Worm (Caenorhabditis elegans) whole organism, L4 larva: Measurements from ENCODE around the gene zyg-12.

Source experiments
- F37D6.2 ChIP-seq: sonication (generic microtip); optimal IDR thresholded peaks from 2 replicates; lab custom pipeline; 2016; ENCODE audit warnings: mild to moderate bottlenecking, missing genetic modification characterization, missing compliant biosample characterization
- F44E2.7 ChIP-seq: fragments of 200-800 bp; sonication (Bioruptor generic); IDR thresholded peaks from 2 replicates; pipeline ENCODE4 v2.1.2; 2022; ENCODE audit warnings: missing genetic modification characterization, missing compliant biosample characterization
- R02D3.7 ChIP-seq: fragments of 150-350 bp; sonication (generic microtip); optimal IDR thresholded peaks from 3 replicates; lab custom pipeline; 2014; ENCODE audit warnings: missing biosample characterization, missing genetic modification characterization
- T20F7.1 ChIP-seq: fragments of 200-800 bp; sonication (Bioruptor generic); optimal IDR thresholded peaks from 2 replicates; lab custom pipeline; 2018; ENCODE audit warnings: mild to moderate bottlenecking, missing genetic modification characterization, missing compliant biosample characterization
- T26A8.4 ChIP-seq: fragments of 200-800 bp; sonication (Bioruptor generic); IDR thresholded peaks from 2 replicates; pipeline ENCODE4 v1.3.6; 2022; ENCODE audit warnings: missing genetic modification characterization, missing compliant biosample characterization
- Y5F2A.4 ChIP-seq: fragments of 200-800 bp; sonication (Bioruptor generic); optimal IDR thresholded peaks from 2 replicates; lab custom pipeline; 2018; ENCODE audit warnings: mild to moderate bottlenecking, missing genetic modification characterization, missing compliant biosample characterization
- Y75B8A.6 ChIP-seq: fragments of 200-800 bp; sonication (Bioruptor generic); IDR thresholded peaks from 2 replicates; pipeline ENCODE4 v1.3.6; 2022; ENCODE audit warnings: missing genetic modification reagents, missing genetic modification characterization, missing compliant biosample characterization
- ZK337.2 ChIP-seq: fragments of 200-800 bp; sonication (Bioruptor generic); IDR thresholded peaks from 2 replicates; pipeline ENCODE4 v1.3.6; 2022; ENCODE audit warnings: missing genetic modification reagents, missing genetic modification characterization, missing compliant biosample characterization
- aha-1 ChIP-seq: fragments of 150-350 bp; peaks from one replicate; lab custom pipeline; 2014; ENCODE audit warnings: missing biosample characterization, missing genetic modification characterization
- arid-1 ChIP-seq: fragments of 200-800 bp; sonication (Bioruptor generic); conservative IDR thresholded peaks from 2 replicates; pipeline ENCODE4 v1.3.6; 2022; ENCODE audit warnings: missing genetic modification reagents, missing genetic modification characterization, missing compliant biosample characterization
- daf-12 ChIP-seq: fragments of 150-350 bp; optimal IDR thresholded peaks from 2 replicates; lab custom pipeline; 2014; ENCODE audit warnings: missing biosample characterization, missing genetic modification reagents, missing genetic modification characterization
- dmd-6 ChIP-seq: fragments of 200-800 bp; sonication (Bioruptor generic); IDR thresholded peaks from 2 replicates; pipeline ENCODE4 v1.3.6; 2022; ENCODE audit warnings: missing genetic modification reagents, missing genetic modification characterization, missing compliant biosample characterization
- dpl-1 ChIP-seq: fragments of 150-350 bp; optimal IDR thresholded peaks from 2 replicates; lab custom pipeline; 2014; ENCODE audit warnings: missing biosample characterization, missing genetic modification reagents, missing genetic modification characterization
- duxl-1 ChIP-seq: sonication (generic microtip); optimal IDR thresholded peaks from 2 replicates; lab custom pipeline; 2016; ENCODE audit warnings: mild to moderate bottlenecking, missing genetic modification characterization, moderate library complexity, missing compliant biosample characterization; ENCODE audit not compliant: poor library complexity
- fkh-10 ChIP-seq: fragments of 150-350 bp; optimal IDR thresholded peaks from 2 replicates; lab custom pipeline; 2014; ENCODE audit warnings: missing biosample characterization, missing genetic modification reagents, missing genetic modification characterization
- hif-1 ChIP-seq, 2 experiments: sonication (generic microtip); optimal IDR thresholded peaks; 2 replicates each; lab custom pipeline; 2016 to 2017; ENCODE audit warnings: missing compliant biosample characterization in 2 of 2, missing genetic modification characterization in 2 of 2, missing genetic modification reagents in 2 of 2, missing genotype in 2 of 2, mild to moderate bottlenecking in 1 of 2
- hlh-11 ChIP-seq: fragments of 200-800 bp; sonication (Bioruptor generic); optimal IDR thresholded peaks from 2 replicates; lab custom pipeline; 2018; ENCODE audit warnings: mild to moderate bottlenecking, missing genetic modification characterization, missing compliant biosample characterization
- hmg-1.1 ChIP-seq: fragments of 200-800 bp; sonication (Bioruptor generic); IDR thresholded peaks from 2 replicates; pipeline ENCODE4 v1.3.6; 2022; ENCODE audit warnings: missing genetic modification reagents, missing genetic modification characterization, missing compliant biosample characterization
- jun-1 ChIP-seq: fragments of 150-350 bp; optimal IDR thresholded peaks from 2 replicates; lab custom pipeline; 2014; ENCODE audit warnings: missing biosample characterization, missing genetic modification reagents, missing genetic modification characterization
- lin-1 ChIP-seq: fragments of 200-800 bp; sonication (Bioruptor generic); IDR thresholded peaks from 2 replicates; pipeline ENCODE4 v1.3.6; 2022; ENCODE audit warnings: missing genetic modification reagents, missing genetic modification characterization, missing compliant biosample characterization
- lin-39 ChIP-seq: fragments of 150-350 bp; optimal IDR thresholded peaks from 2 replicates; lab custom pipeline; 2014; ENCODE audit warnings: missing biosample characterization, missing genetic modification reagents, missing genetic modification characterization
- madf-5 ChIP-seq, 2 experiments: fragments of 200-800 bp; sonication (Bioruptor generic); IDR thresholded peaks; 2 replicates each; pipeline ENCODE4 v1.3.6; 2022; ENCODE audit warnings: missing compliant biosample characterization in 2 of 2, missing genetic modification characterization in 2 of 2
- madf-9 ChIP-seq: fragments of 200-800 bp; sonication (Bioruptor generic); conservative IDR thresholded peaks from 2 replicates; pipeline ENCODE4 v1.3.6; 2022; ENCODE audit warnings: missing genetic modification reagents, missing genetic modification characterization, missing compliant biosample characterization
- mdt-29 ChIP-seq: fragments of 200-800 bp; sonication (Bioruptor generic); IDR thresholded peaks from 2 replicates; pipeline ENCODE4 v1.3.6; 2022; ENCODE audit warnings: missing genetic modification reagents, missing genetic modification characterization, missing compliant biosample characterization
- mep-1 ChIP-seq: fragments of 150-350 bp; sonication (generic microtip); optimal IDR thresholded peaks from 3 replicates; lab custom pipeline; 2014; ENCODE audit warnings: missing biosample characterization, missing genetic modification characterization
- mes-2 ChIP-seq: sonication (generic microtip); optimal IDR thresholded peaks from 2 replicates; lab custom pipeline; 2016; ENCODE audit warnings: missing genotype, mild to moderate bottlenecking, missing genetic modification characterization, missing compliant biosample characterization; ENCODE audit not compliant: poor library complexity, severe bottlenecking
- nhr-102 ChIP-seq: sonication (generic microtip); optimal IDR thresholded peaks from 2 replicates; lab custom pipeline; 2016; ENCODE audit warnings: mild to moderate bottlenecking, missing genetic modification characterization, moderate library complexity, missing compliant biosample characterization
- nhr-11 ChIP-seq: fragments of 150-350 bp; optimal IDR thresholded peaks from 2 replicates; lab custom pipeline; 2014; ENCODE audit warnings: missing biosample characterization, missing genetic modification characterization
- nhr-25 ChIP-seq: sonication (generic microtip); optimal IDR thresholded peaks from 2 replicates; lab custom pipeline; 2017; ENCODE audit warnings: missing genetic modification characterization, mild to moderate bottlenecking, missing compliant biosample characterization, antibody characterized with exemption, moderate library complexity, borderline replicate concordance; ENCODE audit not compliant: insufficient read depth
- nhr-42 ChIP-seq: fragments of 200-800 bp; sonication (Bioruptor generic); IDR thresholded peaks from 2 replicates; pipeline ENCODE4 v1.3.6; 2022; ENCODE audit warnings: missing genetic modification characterization, missing compliant biosample characterization
- nhr-48 ChIP-seq: sonication (generic microtip); optimal IDR thresholded peaks from 2 replicates; lab custom pipeline; 2016; ENCODE audit warnings: mild to moderate bottlenecking, missing genetic modification characterization, missing compliant biosample characterization
- nhr-6 ChIP-seq: fragments of 150-350 bp; optimal IDR thresholded peaks from 2 replicates; lab custom pipeline; 2014; ENCODE audit warnings: missing biosample characterization, missing genetic modification characterization
- pha-4 ChIP-seq, 2 experiments: fragments of 150-350 bp in 1 of 2; fragments of 200-800 bp in 1 of 2; sonication (Bioruptor generic) in 1 of 2; IDR thresholded peaks in 1 of 2; optimal IDR thresholded peaks in 1 of 2; 2 replicates each; pipeline versions ENCODE4 v1.3.6 to Lab custom; 2014 to 2022; ENCODE audit warnings: missing genetic modification characterization in 2 of 2, missing genetic modification reagents in 2 of 2, missing biosample characterization in 1 of 2, missing compliant biosample characterization in 1 of 2
- pqm-1 ChIP-seq: sonication (generic microtip); optimal IDR thresholded peaks from 2 replicates; lab custom pipeline; 2017; ENCODE audit warnings: missing biosample characterization, missing genetic modification characterization
- spr-1 ChIP-seq: sonication (generic microtip); optimal IDR thresholded peaks from 2 replicates; lab custom pipeline; 2016; ENCODE audit warnings: mild to moderate bottlenecking, missing genetic modification characterization, missing compliant biosample characterization
- spr-3 ChIP-seq: fragments of 200-800 bp; sonication (Bioruptor generic); optimal IDR thresholded peaks from 2 replicates; lab custom pipeline; 2018; ENCODE audit warnings: mild to moderate bottlenecking, missing genetic modification characterization, missing compliant biosample characterization
- unc-62 ChIP-seq, 3 experiments: fragments of 150-350 bp in 1 of 3; sonication (generic microtip); optimal IDR thresholded peaks in 2 of 3; peaks in 1 of 3; 1 replicate in 1 of 3; 2 replicates in 2 of 3; lab custom pipeline; 2014 to 2017; ENCODE audit warnings: missing biosample characterization in 3 of 3, missing genetic modification characterization in 3 of 3, missing genetic modification reagents in 3 of 3, missing genotype in 1 of 3
- zfp-3 ChIP-seq: fragments of 200-800 bp; sonication (Bioruptor generic); conservative IDR thresholded peaks from 2 replicates; pipeline ENCODE4 v1.3.6; 2022; ENCODE audit warnings: missing genetic modification reagents, missing genetic modification characterization, missing compliant biosample characterization
- zip-2 ChIP-seq: fragments of 150-350 bp; optimal IDR thresholded peaks from 2 replicates; lab custom pipeline; 2014; ENCODE audit warnings: missing biosample characterization, missing genetic modification characterization

zyg-12 gene

DNA sequence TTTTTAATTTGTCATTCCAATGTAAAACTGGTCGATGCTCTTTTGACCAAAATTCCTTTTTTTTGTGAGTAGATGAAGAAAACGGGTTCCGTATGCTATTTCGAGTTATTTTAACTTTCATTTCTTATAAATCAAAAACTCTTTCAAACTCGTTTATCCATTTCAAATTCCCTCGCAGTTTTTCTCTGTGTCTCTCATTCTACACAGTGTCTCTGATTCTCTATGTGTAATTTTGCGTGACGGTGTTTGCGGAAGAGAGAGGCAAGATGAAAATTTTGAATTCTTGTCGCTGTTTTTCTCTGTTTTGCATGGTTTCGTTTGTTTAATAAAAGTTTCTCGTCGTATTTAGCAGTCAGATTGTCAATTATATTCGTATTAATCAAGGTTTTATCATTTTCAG is 49.4 kb downstream of the zyg-12 start, which contains the start of gene citk-2:
Gene citk-2 (plus strand): TSS at position 399 of the 400 bp plus-strand sequence.
- TF ChIP-seq madf-5 (GFP tag; IDR thresholded peaks at IDR 0.05; lab: Robert Waterston, UW) (no peak), fkh-10 (GFP tag; lab: Kevin White, UChicago) (peak; percentile 30), T20F7.1 (GFP tag; lab: Kevin White, UChicago) (no peak), pqm-1 (tag; lab: Kevin White, UChicago) (no peak), hmg-1.1 (peak; percentile 90), spr-3 (peak; percentile 47), madf-9 (peak; percentile 68), lin-1 (peak; percentile 68; the same call in 1 of the 2 replicates), pha-4 (GFP tag; IDR thresholded peaks at IDR 0.05; lab: Robert Waterston, UW) (no peak), pha-4 (tag; optimal IDR thresholded peaks at IDR 0.05; lab: Kevin White, UChicago) (peak; percentile 79), jun-1 (tag; lab: Kevin White, UChicago) (peak; percentile 57), nhr-6 (peak; percentile 54), nhr-102 (tag; lab: Kevin White, UChicago) (no peak), mdt-29 (no peak), dmd-6 (GFP tag; lab: Robert Waterston, UW) (peak; percentile 62), arid-1 (GFP tag; lab: Robert Waterston, UW) (no peak), mep-1 (tag; lab: Kevin White, UChicago) (no peak), nhr-25 (tag; lab: Kevin White, UChicago) (peak; percentile 26), hlh-11 (tag; lab: Kevin White, UChicago) (peak; percentile 66), lin-39 (tag; lab: Kevin White, UChicago) (no peak), hif-1 (tag; optimal IDR thresholded peaks at IDR 0.05; lab: Kevin White, UChicago) (peak in 1 of 2 experiments; percentile 34), ZK337.2 (no peak), zfp-3 (GFP tag; lab: Robert Waterston, UW) (no peak), F37D6.2 (tag; lab: Kevin White, UChicago) (peak; percentile 29), dpl-1 (GFP tag; lab: Kevin White, UChicago) (peak; percentile 100), mes-2 (tag; lab: Kevin White, UChicago) (peak; percentile 93), nhr-11 (tag; lab: Kevin White, UChicago) (peak; percentile 74), Y75B8A.6 (GFP tag; lab: Robert Waterston, UW) (no peak), daf-12 (tag; lab: Kevin White, UChicago) (no peak), F44E2.7 (no peak), T26A8.4 (GFP tag; lab: Robert Waterston, UW) (peak; percentile 79), zip-2 (tag; lab: Kevin White, UChicago) (peak; percentile 42), duxl-1 (tag; lab: Kevin White, UChicago) (peak; percentile 74), nhr-42 (peak; percentile 84), unc-62 (GFP tag; optimal IDR thresholded peaks at IDR 0.05 in 1 of 2; lab: Kevin White, UChicago) (peak in 1 of 2 experiments; percentile 91), unc-62 (tag; optimal IDR thresholded peaks at IDR 0.05; lab: Kevin White, UChicago) (no peak), aha-1 (tag; lab: Kevin White, UChicago) (peak; percentile 97), spr-1 (tag; lab: Kevin White, UChicago) (peak; percentile 45)

DNA sequence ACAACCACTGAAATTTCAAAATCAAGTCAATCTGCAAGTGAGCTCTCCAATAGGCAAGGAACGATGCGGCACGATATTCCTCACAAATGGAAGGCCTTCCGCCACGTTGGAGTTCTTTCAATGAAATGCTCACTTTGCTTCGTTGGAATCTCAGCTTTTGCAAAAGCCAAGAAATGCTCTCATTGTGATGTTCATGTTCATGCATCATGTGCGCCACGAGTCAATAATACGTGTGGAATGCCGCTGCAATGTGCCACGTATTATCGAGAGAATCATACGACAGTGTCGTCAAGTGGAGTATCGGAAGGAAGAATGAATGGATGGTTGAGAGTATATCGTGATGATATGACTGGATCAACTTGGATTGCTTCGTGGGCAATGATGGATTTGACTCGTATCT is 52.2 kb downstream of the zyg-12 start:
- TF ChIP-seq jun-1 (tag; lab: Kevin White, UChicago) (no peak), Y5F2A.4 (GFP tag; lab: Kevin White, UChicago) (no peak), aha-1 (tag; lab: Kevin White, UChicago) (no peak), R02D3.7 (tag; lab: Kevin White, UChicago) (no peak), nhr-48 (no peak), dpl-1 (GFP tag; lab: Kevin White, UChicago) (no peak), nhr-11 (tag; lab: Kevin White, UChicago) (no peak)
- TF ChIP-seq, all 104 proteins: peak for 0
